Fruit fly (Drosophila melanogaster) ovary, adult (tissue): ENCODE results near the gene CG33159.

Source experiments
- CG17801 ChIP-seq: fragments of 200-800 bp; optimal IDR thresholded peaks from 2 replicates; lab custom pipeline; 2019; ENCODE audit warnings: missing biosample characterization, mild to moderate bottlenecking, missing genetic modification characterization, moderate library complexity; ENCODE audit not compliant: partially characterized antibody

CG33159 gene

dm6 chr3L:3222643-3223389 is 18.6 kb upstream of the CG33159 start, which contains the start of the genes RpL28 and eIF1:
TSS of gene RpL28 (minus strand) at chr3L:3222960.
TSS of gene eIF1 (plus strand) at chr3L:3223341.
- peak; percentile 85 for TF ChIP-seq CG17801 (GFP tag; lab: Kevin White, UChicago)

dm6 chr3L:3218859-3219258 is 14.6 kb upstream of the CG33159 start, which contains the start of the genes hob and nSMase:
TSS of gene hob (minus strand) at chr3L:3218920.
TSS of gene nSMase (plus strand) at chr3L:3219156.
- TF ChIP-seq CG17801 (GFP tag; lab: Kevin White, UChicago), result no peak

- no peak for TF ChIP-seq CG17801 (GFP tag; lab: Kevin White, UChicago)
Observed at dm6 chr3L:3208895-3209294, 4.6 kb upstream of the CG33159 start, which contains the start of the genes CG32269 and CG32270. TSS of gene CG32269 (minus strand) at chr3L:3208985. TSS of gene CG32270 (minus strand) at chr3L:3208985.

- no peak for TF ChIP-seq CG17801 (GFP tag; lab: Kevin White, UChicago)
Observed at dm6 chr3L:3206263-3206662, 2.0 kb upstream of the CG33159 start, which contains the start of gene CG33160. TSS of gene CG33160 (minus strand) at chr3L:3206363.

- TF ChIP-seq CG17801 (GFP tag; lab: Kevin White, UChicago), result no peak
Observed at dm6 chr3L:3205349-3205748, 1.1 kb upstream of the CG33159 start, which contains the start of gene CG32277. TSS of gene CG32277 (minus strand) at chr3L:3205449.

dm6 chr3L:3203062-3203461 is 1.2 kb downstream of the CG33159 start, which contains the start of gene CG32271:
TSS of gene CG32271 (minus strand) at chr3L:3203162.
- TF ChIP-seq CG17801 (GFP tag; lab: Kevin White, UChicago), result no peak

dm6 chr3L:3198447-3199402 is 5.5 kb downstream of the CG33159 start, which contains the start of the genes CG32276 and gry:
TSS of gene CG32276 (minus strand) at chr3L:3199047.
TSS of gene gry (plus strand) at chr3L:3199090.
- TF ChIP-seq CG17801 (GFP tag; lab: Kevin White, UChicago), result peak; percentile 89

dm6 chr3L:3197464-3197863 is 6.8 kb downstream of the CG33159 start, which contains the start of gene CG14966:
TSS of gene CG14966 (minus strand) at chr3L:3197631.
- peak; percentile 58 for TF ChIP-seq CG17801 (GFP tag; lab: Kevin White, UChicago)

- TF ChIP-seq CG17801 (GFP tag; lab: Kevin White, UChicago), result peak; percentile 86
Observed at dm6 chr3L:3194059-3194458, 10.2 kb downstream of the CG33159 start.

dm6 chr3L:3192912-3193311 is 11.3 kb downstream of the CG33159 start, which contains the start of gene Hsp83:
TSS of gene Hsp83 (plus strand) at chr3L:3192969.
- peak; percentile 98 for TF ChIP-seq CG17801 (GFP tag; lab: Kevin White, UChicago)

dm6 chr3L:3192333-3192894 is 11.8 kb downstream of the CG33159 start, which contains the start of gene CG14965:
TSS of gene CG14965 (minus strand) at chr3L:3192491.
- no peak for TF ChIP-seq CG17801 (GFP tag; lab: Kevin White, UChicago)

- no peak for TF ChIP-seq CG17801 (GFP tag; lab: Kevin White, UChicago)
Observed at dm6 chr3L:3189647-3190046, 14.6 kb downstream of the CG33159 start, which contains the start of the genes CG42525 and CG14958. TSS of gene CG42525 (minus strand) at chr3L:3189747. TSS of gene CG14958 (plus strand) at chr3L:3189978.

- TF ChIP-seq CG17801 (GFP tag; lab: Kevin White, UChicago), result no peak
Observed at dm6 chr3L:3187263-3187662, 17.0 kb downstream of the CG33159 start, which contains the start of gene CG14957. TSS of gene CG14957 (plus strand) at chr3L:3187563.

dm6 chr3L:3186364-3186763 is 17.9 kb downstream of the CG33159 start, which contains the start of gene CG32284:
TSS of gene CG32284 (plus strand) at chr3L:3186664.
- TF ChIP-seq CG17801 (GFP tag; lab: Kevin White, UChicago), result no peak
